Fruit fly (Drosophila melanogaster): ENCODE data around the gene AnxB11.

Gene AnxB11

DNA sequence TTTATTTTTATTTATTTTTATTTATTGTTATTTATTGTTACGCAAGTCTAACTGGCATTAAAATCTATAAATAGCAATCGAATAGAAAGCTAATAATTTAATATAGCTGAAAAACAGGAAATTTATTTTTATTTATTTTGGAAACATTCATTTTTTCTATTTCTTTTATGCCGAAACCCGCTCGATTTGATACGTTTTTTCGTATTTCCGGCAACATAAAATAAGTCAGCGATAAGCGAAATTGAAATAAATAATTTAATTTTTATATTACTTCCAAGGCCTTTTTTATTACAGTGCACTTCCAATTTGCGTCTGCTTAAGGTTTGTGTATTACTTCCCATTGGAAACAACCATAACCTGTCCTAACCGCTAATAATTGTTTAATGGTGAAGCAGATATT is 50.1 kb downstream of the AnxB11 start:
- TF ChIP-seq fd59A (GFP tag; optimal IDR thresholded peaks at IDR 0.05) (no peak), Met (GFP tag; optimal IDR thresholded peaks at IDR 0.05) (peak; percentile 51), CG3032 (tag; optimal IDR thresholded peaks at IDR 0.05) (peak; percentile 27), cyc (GFP tag; optimal IDR thresholded peaks at IDR 0.05) (peak; percentile 5), acj6 (GFP tag; optimal IDR thresholded peaks at IDR 0.05) (peak; percentile 39), fkh (GFP tag; optimal IDR thresholded peaks at IDR 0.05) (no peak), net (GFP tag; optimal IDR thresholded peaks at IDR 0.05) (no peak), Eip78C (GFP tag) (peak; percentile 85), CG6276 (GFP tag; optimal IDR thresholded peaks at IDR 0.05) (no peak), CG15336 (GFP tag; IDR thresholded peaks at IDR 0.05) (no peak), CG4318 (GFP tag; optimal IDR thresholded peaks at IDR 0.05) (peak; percentile 34), spab (GFP tag; optimal IDR thresholded peaks at IDR 0.05) (no peak), Eip75B (GFP tag; optimal IDR thresholded peaks at IDR 0.05) (no peak), topi (GFP tag; optimal IDR thresholded peaks at IDR 0.05) (peak; percentile 53), dsx (GFP tag; optimal IDR thresholded peaks at IDR 0.05; ENCODE audit: poor library complexity, severe bottlenecking) (no peak), Hr4 (GFP tag; optimal IDR thresholded peaks at IDR 0.05) (peak; percentile 46), esn (GFP tag; optimal IDR thresholded peaks at IDR 0.05) (peak; percentile 29), CG10631 (GFP tag; optimal IDR thresholded peaks at IDR 0.05) (peak; percentile 46), Sox14 (GFP tag; optimal IDR thresholded peaks at IDR 0.05) (peak; percentile 23), lz (GFP tag; optimal IDR thresholded peaks at IDR 0.05) (peak; percentile 0), Sox102F (GFP tag; optimal IDR thresholded peaks at IDR 0.05) (peak; percentile 54)

DNA sequence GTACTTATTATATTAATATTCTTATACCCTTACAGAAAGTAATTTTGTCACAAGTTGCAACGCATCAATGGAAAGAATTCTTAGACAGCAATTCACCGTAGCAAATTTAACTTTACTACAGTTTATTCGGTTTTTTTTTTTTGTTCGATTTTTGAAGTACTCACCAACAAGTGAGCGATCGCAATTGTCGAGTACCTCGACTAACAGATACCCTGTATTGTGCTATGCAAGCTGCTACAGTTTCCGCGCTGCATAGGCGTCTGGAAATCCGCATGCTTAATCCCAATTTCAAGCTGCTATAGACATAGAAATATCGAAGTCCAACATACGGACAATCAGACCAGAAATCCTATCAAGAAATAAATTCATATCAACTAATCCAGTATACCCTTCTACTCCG is 53.5 kb downstream of the AnxB11 start:
- no peak for TF ChIP-seq svp (GFP tag)
- TF ChIP-seq CG11902 (GFP tag; optimal IDR thresholded peaks at IDR 0.05), result no peak
- TF ChIP-seq Met (GFP tag; optimal IDR thresholded peaks at IDR 0.05), result no peak
- TF ChIP-seq eg (GFP tag; IDR thresholded peaks at IDR 0.05), result no peak
- TF ChIP-seq achi (GFP tag; optimal IDR thresholded peaks at IDR 0.05), result no peak
- no peak for TF ChIP-seq Ets21C (GFP tag; optimal IDR thresholded peaks at IDR 0.05)
- no peak for TF ChIP-seq Gug (GFP tag; IDR thresholded peaks at IDR 0.05)
- no peak for TF ChIP-seq CG6808 (GFP tag; optimal IDR thresholded peaks at IDR 0.05)
- no peak for TF ChIP-seq acj6 (GFP tag; optimal IDR thresholded peaks at IDR 0.05)
- TF ChIP-seq Hr4 (GFP tag; optimal IDR thresholded peaks at IDR 0.05), result no peak
- TF ChIP-seq CG32006 (GFP tag; optimal IDR thresholded peaks at IDR 0.05), result no peak
- TF ChIP-seq pdm3 (GFP tag; optimal IDR thresholded peaks at IDR 0.05), result no peak
- no peak for TF ChIP-seq CG31627 (GFP tag; optimal IDR thresholded peaks at IDR 0.05)
- TF ChIP-seq net (GFP tag; optimal IDR thresholded peaks at IDR 0.05), result no peak
